Fruit fly (Drosophila melanogaster) whole organism, prepupa: ENCODE data around the gene ECSIT.

ENCODE experiments used
- CG10631 ChIP-seq: fragments of 200-800 bp; sonication (Bioruptor generic); optimal IDR thresholded peaks from 2 replicates; lab custom pipeline; 2016; ENCODE audit warnings: missing biosample characterization, missing genetic modification characterization
- CG11762 ChIP-seq: fragments of 200-800 bp; sonication (Bioruptor generic); optimal IDR thresholded peaks from 3 replicates; lab custom pipeline; 2016; ENCODE audit warnings: missing biosample characterization, missing genetic modification characterization; ENCODE audit not compliant: insufficient read depth
- CG15336 ChIP-seq: fragments of 200-800 bp; sonication (Bioruptor generic); IDR thresholded peaks from 2 replicates; pipeline ENCODE4 v1.3.6; 2022; ENCODE audit warnings: missing biosample characterization, missing genetic modification characterization
- CG16779 ChIP-seq: fragments of 200-800 bp; sonication (Bioruptor generic); optimal IDR thresholded peaks from 3 replicates; lab custom pipeline; 2017; ENCODE audit warnings: missing biosample characterization, mild to moderate bottlenecking, missing genetic modification characterization
- CG32006 ChIP-seq: fragments of 200-800 bp; sonication (Bioruptor generic); optimal IDR thresholded peaks from 3 replicates; lab custom pipeline; 2017; ENCODE audit warnings: missing biosample characterization, mild to moderate bottlenecking, missing genetic modification characterization
- CG3919 ChIP-seq: fragments of 200-800 bp; sonication (Bioruptor generic); optimal IDR thresholded peaks from 3 replicates; lab custom pipeline; 2016; ENCODE audit warnings: missing biosample characterization, missing genetic modification characterization
- CG6163 ChIP-seq: fragments of 200-800 bp; sonication (Bioruptor generic); IDR thresholded peaks from 3 replicates; pipeline ENCODE4 v1.3.6; 2022; ENCODE audit warnings: missing biosample characterization, missing genetic modification characterization
- CG6276 ChIP-seq: fragments of 200-800 bp; sonication (Bioruptor generic); optimal IDR thresholded peaks from 2 replicates; lab custom pipeline; 2017; ENCODE audit warnings: missing biosample characterization, mild to moderate bottlenecking, missing genetic modification characterization
- CG6808 ChIP-seq: fragments of 200-800 bp; sonication (Bioruptor generic); optimal IDR thresholded peaks from 3 replicates; lab custom pipeline; 2017; ENCODE audit warnings: missing biosample characterization, missing genetic modification characterization, mild to moderate bottlenecking, moderate library complexity, missing genetic modification reagents
- CG7368 ChIP-seq: fragments of 200-800 bp; sonication (Bioruptor generic); optimal IDR thresholded peaks from 3 replicates; lab custom pipeline; 2016; ENCODE audit warnings: missing biosample characterization, missing genetic modification characterization
- CG8119 ChIP-seq: fragments of 200-800 bp; sonication (Bioruptor generic); IDR thresholded peaks from 3 replicates; pipeline ENCODE4 v1.3.6; 2022; ENCODE audit warnings: missing biosample characterization, missing genetic modification characterization
- CG8319 ChIP-seq: fragments of 200-800 bp; sonication (Bioruptor generic); optimal IDR thresholded peaks from 3 replicates; lab custom pipeline; 2016; ENCODE audit warnings: missing biosample characterization, missing genetic modification characterization
- Eip93F ChIP-seq: fragments of 200-800 bp; sonication (Bioruptor generic); optimal IDR thresholded peaks from 2 replicates; lab custom pipeline; 2016; ENCODE audit warnings: missing biosample characterization, mild to moderate bottlenecking, missing genetic modification characterization
- Ets96B ChIP-seq: fragments of 200-800 bp; optimal IDR thresholded peaks from 2 replicates; lab custom pipeline; 2019; ENCODE audit warnings: missing biosample characterization, mild to moderate bottlenecking, missing genetic modification characterization, moderate library complexity
- Gug ChIP-seq: fragments of 200-800 bp; sonication (Bioruptor generic); IDR thresholded peaks from 2 replicates; pipeline ENCODE4 v1.3.6; 2022; ENCODE audit warnings: missing biosample characterization, missing genetic modification characterization
- Hr38 ChIP-seq: sonication (Bioruptor generic); optimal IDR thresholded peaks from 2 replicates; lab custom pipeline; 2016; ENCODE audit warnings: missing biosample characterization, missing genetic modification characterization
- Hr39 ChIP-seq: fragments of 200-800 bp; sonication (Bioruptor generic); optimal IDR thresholded peaks from 2 replicates; lab custom pipeline; 2016; ENCODE audit warnings: missing biosample characterization, missing genetic modification characterization
- Hr4 ChIP-seq: fragments of 200-800 bp; sonication (Bioruptor generic); optimal IDR thresholded peaks from 3 replicates; lab custom pipeline; 2016; ENCODE audit warnings: missing biosample characterization, missing genetic modification characterization
- Met ChIP-seq: fragments of 200-800 bp; sonication (Bioruptor generic); optimal IDR thresholded peaks from 3 replicates; lab custom pipeline; 2016; ENCODE audit warnings: missing biosample characterization, missing genetic modification characterization
- OdsH ChIP-seq: fragments of 200-800 bp; sonication (Bioruptor generic); optimal IDR thresholded peaks from 3 replicates; lab custom pipeline; 2016; ENCODE audit warnings: missing biosample characterization, missing genetic modification characterization
- Smox ChIP-seq: fragments of 200-800 bp; sonication (Bioruptor generic); optimal IDR thresholded peaks from 3 replicates; lab custom pipeline; 2016; ENCODE audit warnings: missing biosample characterization, missing genetic modification characterization
- Sox102F ChIP-seq: fragments of 200-800 bp; sonication (Bioruptor generic); optimal IDR thresholded peaks from 2 replicates; lab custom pipeline; 2016; ENCODE audit warnings: missing biosample characterization, mild to moderate bottlenecking, missing genetic modification characterization
- Sox15 ChIP-seq: fragments of 200-800 bp; sonication (Bioruptor generic); optimal IDR thresholded peaks from 3 replicates; lab custom pipeline; 2016; ENCODE audit warnings: missing biosample characterization, missing genetic modification characterization
- achi ChIP-seq: fragments of 200-800 bp; sonication (Bioruptor generic); optimal IDR thresholded peaks from 3 replicates; lab custom pipeline; 2016; ENCODE audit warnings: missing biosample characterization, missing genetic modification characterization
- acj6 ChIP-seq: fragments of 200-800 bp; sonication (Bioruptor generic); optimal IDR thresholded peaks from 3 replicates; lab custom pipeline; 2016; ENCODE audit warnings: missing biosample characterization, missing genetic modification characterization
- cyc ChIP-seq: fragments of 200-800 bp; sonication (Bioruptor generic); optimal IDR thresholded peaks from 3 replicates; lab custom pipeline; 2016; ENCODE audit warnings: missing biosample characterization, missing genetic modification characterization
- fd59A ChIP-seq: fragments of 200-800 bp; sonication (Bioruptor generic); optimal IDR thresholded peaks from 2 replicates; lab custom pipeline; 2017; ENCODE audit warnings: missing biosample characterization, mild to moderate bottlenecking, missing genetic modification characterization, missing genetic modification reagents
- fkh ChIP-seq: fragments of 200-800 bp; sonication (Bioruptor generic); optimal IDR thresholded peaks from 3 replicates; lab custom pipeline; 2017; ENCODE audit warnings: missing biosample characterization, mild to moderate bottlenecking, missing genetic modification characterization, moderate library complexity
- lz ChIP-seq: fragments of 200-800 bp; sonication (Bioruptor generic); optimal IDR thresholded peaks from 3 replicates; lab custom pipeline; 2016; ENCODE audit warnings: missing biosample characterization, missing genetic modification characterization
- net ChIP-seq: fragments of 200-800 bp; sonication (Bioruptor generic); optimal IDR thresholded peaks from 3 replicates; lab custom pipeline; 2016; ENCODE audit warnings: missing biosample characterization, missing genetic modification characterization
- pdm3 ChIP-seq: fragments of 200-800 bp; sonication (Bioruptor generic); optimal IDR thresholded peaks from 3 replicates; lab custom pipeline; 2016; ENCODE audit warnings: missing biosample characterization, missing genetic modification characterization
- salr ChIP-seq, 2 experiments: fragments of 200-800 bp; sonication (Bioruptor generic); optimal IDR thresholded peaks; 3 replicates each; lab custom pipeline; 2016 to 2018; ENCODE audit warnings: missing biosample characterization in 2 of 2, missing genetic modification characterization in 2 of 2, mild to moderate bottlenecking in 1 of 2
- ss ChIP-seq, 2 experiments: fragments of 200-800 bp; sonication (Bioruptor generic); optimal IDR thresholded peaks; 2 replicates in 1 of 2; 3 replicates in 1 of 2; lab custom pipeline; 2017 to 2018; ENCODE audit warnings: mild to moderate bottlenecking in 2 of 2, missing biosample characterization in 2 of 2, missing genetic modification characterization in 2 of 2, moderate library complexity in 1 of 2
- svp ChIP-seq: fragments of 200-800 bp; sonication (Bioruptor generic); peaks from one replicate; lab custom pipeline; 2016; ENCODE audit warnings: missing biosample characterization, missing genetic modification characterization
- vri ChIP-seq: fragments of 200-800 bp; sonication (Bioruptor generic); optimal IDR thresholded peaks from 3 replicates; lab custom pipeline; 2016; ENCODE audit warnings: missing biosample characterization, mild to moderate bottlenecking, missing genetic modification characterization

The ECSIT gene

DNA sequence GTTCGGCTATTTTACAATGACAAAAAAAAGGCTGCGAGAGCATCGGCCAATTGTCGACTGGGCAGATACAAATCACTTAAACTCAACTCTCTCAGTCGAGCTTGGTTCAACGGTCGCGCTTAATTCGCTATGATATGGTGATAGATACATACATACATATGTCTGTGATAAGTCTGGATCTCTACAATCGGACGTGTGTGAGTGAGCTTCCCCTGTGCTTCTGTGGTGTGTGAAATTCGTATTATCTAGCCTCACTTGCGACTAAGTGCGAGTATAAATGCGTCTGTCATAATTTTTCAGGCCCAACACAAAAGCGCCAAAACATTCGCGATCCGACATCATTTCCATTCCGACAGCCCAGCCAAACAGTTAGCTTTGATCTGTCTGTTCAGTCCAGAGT, 15.5 kb upstream of the ECSIT start, which contains the start of gene CG1213:
TSS of gene CG1213 (plus strand) at position 301 of the 400 bp plus-strand sequence.
- no peak for TF ChIP-seq Ets96B (tag; lab: Kevin White, UChicago)
- no peak for TF ChIP-seq OdsH (GFP tag; lab: Kevin White, UChicago)
- TF ChIP-seq, all 60 proteins: peak for 0

- no peak for TF ChIP-seq CG7368 (GFP tag; lab: Kevin White, UChicago)
- peak; percentile 21 for TF ChIP-seq vri (GFP tag; lab: Kevin White, UChicago)
- TF ChIP-seq CG6163 (GFP tag; lab: Robert Waterston, UW): no peak
These were observed 15.1 kb upstream of the ECSIT start for dm6 chr3R:5841290-5841689.

DNA sequence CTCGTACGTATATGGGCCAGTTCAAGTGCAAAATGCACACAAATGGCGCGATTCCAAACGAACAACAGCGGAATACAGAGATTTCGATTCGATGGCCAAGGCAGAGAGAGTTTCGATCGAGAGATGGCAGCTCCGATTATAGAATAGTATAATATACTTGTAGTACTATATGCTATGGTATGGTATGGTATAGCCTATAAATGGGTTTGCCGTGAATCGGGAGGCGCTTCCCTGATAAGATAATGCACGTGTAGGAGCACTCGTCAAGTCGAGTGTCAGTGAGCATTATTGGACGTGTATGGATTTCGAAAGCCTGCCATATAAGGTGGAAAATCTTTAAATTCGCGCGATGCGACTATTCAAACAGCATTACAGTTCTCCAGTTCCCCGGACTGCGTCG, 12.9 kb upstream of the ECSIT start:
- no peak for TF ChIP-seq Sox15
- TF ChIP-seq svp (GFP tag; lab: Kevin White, UChicago): peak; percentile 88
- TF ChIP-seq Ets96B (tag; lab: Kevin White, UChicago): no peak
- no peak for TF ChIP-seq CG11762 (GFP tag; lab: Kevin White, UChicago)
- no peak for TF ChIP-seq salr (GFP tag; optimal IDR thresholded peaks at IDR 0.05; lab: Kevin White, UChicago)
- TF ChIP-seq, all 60 proteins: peak for 1

- TF ChIP-seq CG10631 (GFP tag; lab: Kevin White, UChicago) (no peak), svp (GFP tag; lab: Kevin White, UChicago) (peak; percentile 93)
These were observed 9.7 kb upstream of the ECSIT start, which contains the start of gene CG14676 for dm6 chr3R:5846570-5847270. Gene CG14676, plus strand, starts transcription at chr3R:5847220.

dm6 chr3R:5853032-5853431, 3.4 kb upstream of the ECSIT start, which contains the start of gene CG34287:
Gene CG34287, plus strand, starts transcription at chr3R:5853332.
- TF ChIP-seq Sox15: no peak
- no peak for TF ChIP-seq CG3919 (GFP tag; lab: Kevin White, UChicago)
- no peak for TF ChIP-seq CG32006 (GFP tag; lab: Kevin White, UChicago)
- TF ChIP-seq CG16779: no peak
- no peak for TF ChIP-seq fkh (GFP tag; lab: Kevin White, UChicago)
- no peak for TF ChIP-seq Hr38 (GFP tag; lab: Kevin White, UChicago)
- TF ChIP-seq ss (GFP tag; optimal IDR thresholded peaks at IDR 0.05; lab: Kevin White, UChicago): no peak
- no peak for TF ChIP-seq CG6276 (GFP tag; lab: Kevin White, UChicago)
- no peak for TF ChIP-seq Hr39 (GFP tag; lab: Kevin White, UChicago)
- no peak for TF ChIP-seq fd59A
- no peak for TF ChIP-seq CG11762 (GFP tag; lab: Kevin White, UChicago)
- no peak for TF ChIP-seq Hr4 (GFP tag; lab: Kevin White, UChicago)
- no peak for TF ChIP-seq net (GFP tag; lab: Kevin White, UChicago)
- TF ChIP-seq CG6163 (GFP tag; lab: Robert Waterston, UW): no peak
- no peak for TF ChIP-seq CG8119
- no peak for TF ChIP-seq CG15336

dm6 chr3R:5860736-5861217, 4.4 kb downstream of the ECSIT start:
- TF ChIP-seq Hr38 (GFP tag; lab: Kevin White, UChicago) (no peak), net (GFP tag; lab: Kevin White, UChicago) (no peak), pdm3 (GFP tag; lab: Kevin White, UChicago) (no peak), CG10631 (GFP tag; lab: Kevin White, UChicago) (no peak), OdsH (GFP tag; lab: Kevin White, UChicago) (no peak), Sox102F (no peak), CG6808 (GFP tag; lab: Kevin White, UChicago) (no peak), acj6 (GFP tag; lab: Kevin White, UChicago) (no peak), Met (GFP tag; lab: Kevin White, UChicago) (no peak), cyc (GFP tag; lab: Kevin White, UChicago) (no peak), Gug (no peak), CG8319 (no peak), Eip93F (no peak), lz (GFP tag; lab: Kevin White, UChicago) (no peak), Smox (GFP tag; lab: Kevin White, UChicago) (no peak), CG8119 (no peak), ss (GFP tag; optimal IDR thresholded peaks at IDR 0.05; lab: Kevin White, UChicago) (no peak), achi (GFP tag; lab: Kevin White, UChicago) (no peak)
